Worm (Caenorhabditis elegans): ENCODE data around the gene F01F1.15.
A peak's percentile ranks its signal among the peaks of the same experiment; 100 is the strongest.

The F01F1.15 gene

DNA sequence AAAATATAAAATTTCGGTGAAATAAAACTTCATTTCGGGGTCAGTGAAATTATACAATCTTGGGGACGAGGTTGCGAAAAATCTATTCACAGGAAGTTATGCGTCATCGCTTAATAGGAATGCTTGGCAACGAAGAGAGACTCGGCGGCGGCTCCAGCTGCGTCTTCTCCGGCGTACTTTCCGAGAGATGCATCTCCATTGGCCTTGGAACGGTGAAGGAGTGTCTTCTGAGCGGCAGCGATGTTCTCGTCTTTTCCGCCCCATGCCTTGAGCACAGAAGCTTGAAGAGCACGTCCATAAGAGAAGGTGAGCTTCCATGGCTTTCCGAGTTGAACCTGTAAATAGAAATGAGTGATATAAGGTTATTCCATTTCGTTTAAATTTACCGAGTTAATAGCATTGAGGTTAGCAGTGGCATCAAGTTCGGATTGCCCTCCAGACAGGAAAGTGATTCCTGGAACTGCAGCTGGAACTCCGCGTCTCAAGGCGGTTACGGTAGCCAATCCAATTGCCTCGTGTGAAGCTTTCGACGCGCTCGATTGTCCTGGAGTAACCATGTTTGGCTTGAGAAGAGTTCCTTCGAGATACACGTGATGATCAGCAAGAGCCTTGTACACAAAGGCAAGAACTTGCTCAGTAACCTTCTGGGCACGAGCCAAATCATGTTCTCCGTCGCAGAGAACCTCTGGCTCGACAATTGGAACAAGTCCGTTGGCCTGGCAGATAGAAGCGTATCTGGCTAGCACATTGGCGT, 5.5 kb upstream of the F01F1.15 start:
- TF ChIP-seq nhr-19 (GFP tag; conservative IDR thresholded peaks at IDR 0.05), result no peak
- no peak for TF ChIP-seq efl-1 (optimal IDR thresholded peaks at IDR 0.05)
- peak in 1 of 2 experiments; percentile 77 for TF ChIP-seq efl-1 (GFP tag; optimal IDR thresholded peaks at IDR 0.05 in 1 of 2)
- peak; percentile 19 for TF ChIP-seq dsc-1 (tag; optimal IDR thresholded peaks at IDR 0.05)

DNA sequence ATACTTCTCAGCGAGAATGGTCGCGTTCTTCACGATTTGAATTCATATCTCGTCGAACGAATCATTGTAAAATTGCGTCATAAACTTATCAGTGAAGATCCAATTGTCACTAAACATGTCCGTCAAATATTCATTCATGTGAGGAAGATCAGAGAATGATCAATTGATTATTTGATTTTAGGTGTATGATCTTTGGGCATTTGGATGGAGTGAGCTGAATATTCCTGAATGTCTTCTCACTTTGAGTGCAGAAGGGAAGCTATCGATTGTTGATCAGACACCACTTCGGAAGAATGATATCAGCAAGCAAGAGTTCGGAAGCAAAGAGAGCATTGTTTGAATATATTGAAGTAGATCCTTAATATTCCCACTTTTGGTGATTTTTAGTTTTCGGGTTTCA, 4.9 kb upstream of the F01F1.15 start:
- no peak for TF ChIP-seq isw-1 (GFP tag; IDR thresholded peaks at IDR 0.05)
- peak in 1 of 2 experiments; percentile 24 for TF ChIP-seq lsy-2 (tag; optimal IDR thresholded peaks at IDR 0.05)
- TF ChIP-seq efl-1 (optimal IDR thresholded peaks at IDR 0.05), result peak in 1 of 2 experiments; percentile 14
- peak in 1 of 2 experiments; percentile 60 for TF ChIP-seq efl-1 (GFP tag; optimal IDR thresholded peaks at IDR 0.05 in 1 of 2)
- peak; percentile 47 for TF ChIP-seq nhr-47 (tag; optimal IDR thresholded peaks at IDR 0.05)
- peak; percentile 13 for TF ChIP-seq elt-2 (tag; optimal IDR thresholded peaks at IDR 0.05)
- peak; percentile 75 for TF ChIP-seq snu-23 (GFP tag; optimal IDR thresholded peaks at IDR 0.05)
- no peak for TF ChIP-seq nhr-28 (tag; optimal IDR thresholded peaks at IDR 0.05)
- no peak for TF ChIP-seq fkh-10 (GFP tag; optimal IDR thresholded peaks at IDR 0.05)
- peak; percentile 16 for TF ChIP-seq xbp-1 (tag; optimal IDR thresholded peaks at IDR 0.05)
- TF ChIP-seq hlh-4 (tag; optimal IDR thresholded peaks at IDR 0.05), result no peak
- TF ChIP-seq tlp-1 (tag; optimal IDR thresholded peaks at IDR 0.05), result no peak
- TF ChIP-seq lin-15B (tag; optimal IDR thresholded peaks at IDR 0.05), result no peak
- TF ChIP-seq lin-14 (GFP tag; optimal IDR thresholded peaks at IDR 0.05), result peak; percentile 23
- no peak for TF ChIP-seq hpl-2 (GFP tag; optimal IDR thresholded peaks at IDR 0.05)
- TF ChIP-seq nhr-76 (tag; optimal IDR thresholded peaks at IDR 0.05), result no peak
- TF ChIP-seq pax-3 (tag; optimal IDR thresholded peaks at IDR 0.05), result no peak
- TF ChIP-seq lin-39 (tag; optimal IDR thresholded peaks at IDR 0.05), result no peak
- TF ChIP-seq ceh-90 (tag; optimal IDR thresholded peaks at IDR 0.05), result no peak
- peak; percentile 85 for TF ChIP-seq nhr-90 (tag; optimal IDR thresholded peaks at IDR 0.05; ENCODE audit: poor library complexity)
- peak; percentile 65 for TF ChIP-seq aly-2 (tag; optimal IDR thresholded peaks at IDR 0.05)
- TF ChIP-seq nhr-19 (GFP tag; conservative IDR thresholded peaks at IDR 0.05), result peak; percentile 58
- TF ChIP-seq unc-30 (tag; optimal IDR thresholded peaks at IDR 0.05), result no peak
- no peak for TF ChIP-seq nhr-237 (tag; optimal IDR thresholded peaks at IDR 0.05)
- TF ChIP-seq swsn-7 (tag; optimal IDR thresholded peaks at IDR 0.05), result peak; percentile 11
- peak; percentile 46 for TF ChIP-seq lin-13 (GFP tag; optimal IDR thresholded peaks at IDR 0.05)
- 0 out of 2 replicates have a peak, but pooled peaks have one; percentile 11 for TF ChIP-seq ceh-88 (GFP tag; IDR thresholded peaks at IDR 0.05)
- no peak for TF ChIP-seq F16B12.6 (tag; optimal IDR thresholded peaks at IDR 0.05)
- TF ChIP-seq grh-1 (GFP tag; IDR thresholded peaks at IDR 0.05), result peak; percentile 22; the same call in 1 of the 2 replicates
- peak; percentile 77 for TF ChIP-seq nhr-20 (tag; optimal IDR thresholded peaks at IDR 0.05)
- TF ChIP-seq ama-1 (optimal IDR thresholded peaks at IDR 0.05), result peak; percentile 91
- no peak for TF ChIP-seq unc-98 (GFP tag; IDR thresholded peaks at IDR 0.05)
- no peak for TF ChIP-seq ets-5 (GFP tag; IDR thresholded peaks at IDR 0.05)
- TF ChIP-seq ceh-8 (GFP tag; optimal IDR thresholded peaks at IDR 0.05), result no peak
- peak in 1 of 3 experiments; percentile 31 for TF ChIP-seq dpl-1 (GFP tag; optimal IDR thresholded peaks at IDR 0.05)
- TF ChIP-seq C16A3.4 (tag; optimal IDR thresholded peaks at IDR 0.05), result peak; percentile 18
- TF ChIP-seq elt-3 (tag; optimal IDR thresholded peaks at IDR 0.05), result peak in 4 of 6 experiments; percentile 7 to 51 (median 35)
- TF ChIP-seq nhr-85 (tag), result peak; percentile 86
- peak; percentile 83 for TF ChIP-seq nhr-71 (tag; optimal IDR thresholded peaks at IDR 0.05)
- peak in 1 of 2 experiments; percentile 72 for TF ChIP-seq lin-35 (GFP tag; optimal IDR thresholded peaks at IDR 0.05)
- peak; percentile 39 for TF ChIP-seq blmp-1 (tag; optimal IDR thresholded peaks at IDR 0.05)
- peak; percentile 54 for TF ChIP-seq ztf-4 (tag; optimal IDR thresholded peaks at IDR 0.05)
